Worm (Caenorhabditis elegans) whole organism, L1 larva: ENCODE results near the gene acp-7.
A peak's percentile ranks its signal among the peaks of the same experiment; 100 is the strongest.

Experiments
- C34B4.2 ChIP-seq: sonication (generic microtip); optimal IDR thresholded peaks from 2 replicates; lab custom pipeline; 2017; ENCODE audit warnings: mild to moderate bottlenecking, missing genetic modification characterization, missing compliant biosample characterization
- F16B12.6 ChIP-seq: fragments of 150-350 bp; optimal IDR thresholded peaks from 2 replicates; lab custom pipeline; 2014; ENCODE audit warnings: missing biosample characterization, missing genetic modification characterization
- Y116A8C.19 ChIP-seq: sonication (generic microtip); optimal IDR thresholded peaks from 2 replicates; lab custom pipeline; 2016; ENCODE audit warnings: missing compliant biosample characterization, missing genetic modification characterization, borderline replicate concordance
- alr-1 ChIP-seq: fragments of 200-800 bp; sonication (Bioruptor generic); optimal IDR thresholded peaks from 2 replicates; lab custom pipeline; 2018; ENCODE audit warnings: borderline replicate concordance, mild to moderate bottlenecking, missing genetic modification characterization, missing compliant biosample characterization
- aly-2 ChIP-seq: fragments of 150-350 bp; optimal IDR thresholded peaks from 2 replicates; lab custom pipeline; 2014; ENCODE audit warnings: missing biosample characterization, missing genetic modification characterization
- blmp-1 ChIP-seq: fragments of 150-350 bp; optimal IDR thresholded peaks from 2 replicates; lab custom pipeline; 2014; ENCODE audit warnings: missing biosample characterization, missing genetic modification characterization
- ceh-63 ChIP-seq: fragments of 200-800 bp; sonication (Bioruptor generic); optimal IDR thresholded peaks from 2 replicates; lab custom pipeline; 2018; ENCODE audit warnings: mild to moderate bottlenecking, missing genetic modification characterization, missing compliant biosample characterization
- ceh-8 ChIP-seq: fragments of 200-800 bp; sonication (Bioruptor generic); optimal IDR thresholded peaks from 2 replicates; lab custom pipeline; 2018; ENCODE audit warnings: mild to moderate bottlenecking, missing genetic modification characterization, moderate library complexity, missing compliant biosample characterization
- ceh-82 ChIP-seq, 3 experiments: fragments of 150-350 bp in 1 of 3; sonication (generic microtip) in 2 of 3; optimal IDR thresholded peaks; 2 replicates each; lab custom pipeline; 2014 to 2017; ENCODE audit warnings: missing biosample characterization in 3 of 3, missing genetic modification characterization in 3 of 3
- ceh-90 ChIP-seq: sonication (generic microtip); optimal IDR thresholded peaks from 2 replicates; lab custom pipeline; 2016; ENCODE audit warnings: missing genetic modification characterization, missing compliant biosample characterization
- dpl-1 ChIP-seq, 3 experiments: fragments of 150-350 bp in 2 of 3; sonication (generic microtip) in 1 of 3; optimal IDR thresholded peaks; 2 replicates each; lab custom pipeline; 2014 to 2017; ENCODE audit warnings: missing biosample characterization in 3 of 3, missing genetic modification characterization in 3 of 3, missing genetic modification reagents in 3 of 3
- efl-1 ChIP-seq, 4 experiments: fragments of 150-350 bp; optimal IDR thresholded peaks in 3 of 4; peaks in 1 of 4; 1 replicate in 1 of 4; 2 replicates in 3 of 4; lab custom pipeline; 2014; ENCODE audit warnings: missing biosample characterization in 2 of 4, missing genetic modification characterization in 2 of 4, missing genetic modification reagents in 2 of 4
- efl-3 ChIP-seq: fragments of 200-800 bp; sonication (Bioruptor generic); optimal IDR thresholded peaks from 2 replicates; lab custom pipeline; 2018; ENCODE audit warnings: mild to moderate bottlenecking, missing genetic modification characterization, missing compliant biosample characterization
- egl-13 ChIP-seq: sonication (generic microtip); optimal IDR thresholded peaks from 2 replicates; lab custom pipeline; 2016; ENCODE audit warnings: missing genotype, missing genetic modification reagents, missing genetic modification characterization, missing compliant biosample characterization
- elt-2 ChIP-seq: sonication (generic microtip); optimal IDR thresholded peaks from 2 replicates; lab custom pipeline; 2016; ENCODE audit warnings: missing genetic modification characterization, mild to moderate bottlenecking, inconsistent platforms, missing compliant biosample characterization, missing genetic modification reagents
- elt-3 ChIP-seq, 6 experiments: fragments of 150-350 bp in 1 of 6; sonication (generic microtip); optimal IDR thresholded peaks; 2 replicates each; lab custom pipeline; 2017 to 2018; ENCODE audit warnings: missing biosample characterization in 6 of 6, missing genetic modification characterization in 6 of 6, inconsistent platforms in 1 of 6
- ets-5 ChIP-seq: fragments of 200-800 bp; sonication (Bioruptor generic); IDR thresholded peaks from 2 replicates; pipeline ENCODE4 v1.3.6; 2022; ENCODE audit warnings: missing genetic modification characterization, missing compliant biosample characterization
- fkh-4 ChIP-seq: sonication (generic microtip); optimal IDR thresholded peaks from 2 replicates; lab custom pipeline; 2016; ENCODE audit warnings: missing compliant biosample characterization, missing genetic modification characterization, borderline replicate concordance
- fkh-8 ChIP-seq: sonication (generic microtip); optimal IDR thresholded peaks from 2 replicates; lab custom pipeline; 2016; ENCODE audit warnings: mild to moderate bottlenecking, missing genetic modification characterization, missing compliant biosample characterization
- hlh-4 ChIP-seq: sonication (generic microtip); optimal IDR thresholded peaks from 2 replicates; lab custom pipeline; 2016; ENCODE audit warnings: mild to moderate bottlenecking, missing genetic modification characterization, missing compliant biosample characterization
- hpl-2 ChIP-seq: fragments of 150-350 bp; optimal IDR thresholded peaks from 2 replicates; lab custom pipeline; 2014; ENCODE audit warnings: missing biosample characterization, missing genetic modification reagents, missing genetic modification characterization
- isw-1 ChIP-seq: fragments of 200-800 bp; sonication (Bioruptor generic); IDR thresholded peaks from 2 replicates; pipeline ENCODE4 v1.3.6; 2022; ENCODE audit warnings: missing genetic modification characterization, missing compliant biosample characterization
- jun-1 ChIP-seq: fragments of 150-350 bp; optimal IDR thresholded peaks from 2 replicates; lab custom pipeline; 2014; ENCODE audit warnings: missing biosample characterization, missing genetic modification reagents, missing genetic modification characterization
- lin-14 ChIP-seq: fragments of 200-800 bp; sonication (Bioruptor generic); optimal IDR thresholded peaks from 2 replicates; lab custom pipeline; 2018; ENCODE audit warnings: mild to moderate bottlenecking, missing genetic modification characterization, moderate library complexity, missing compliant biosample characterization
- lin-15B ChIP-seq: fragments of 150-350 bp; sonication (generic microtip); optimal IDR thresholded peaks from 3 replicates; lab custom pipeline; 2014; ENCODE audit warnings: missing biosample characterization, missing genetic modification characterization
- lin-35 ChIP-seq, 2 experiments: fragments of 150-350 bp; optimal IDR thresholded peaks; 2 replicates each; lab custom pipeline; 2014; ENCODE audit warnings: missing biosample characterization in 2 of 2, missing genetic modification characterization in 2 of 2, missing genetic modification reagents in 2 of 2
- lin-39 ChIP-seq: fragments of 150-350 bp; optimal IDR thresholded peaks from 2 replicates; lab custom pipeline; 2014; ENCODE audit warnings: missing biosample characterization, missing genetic modification reagents, missing genetic modification characterization
- mdl-1 ChIP-seq, 2 experiments: fragments of 150-350 bp; optimal IDR thresholded peaks; 2 replicates each; lab custom pipeline; 2014 to 2017; ENCODE audit warnings: missing biosample characterization in 2 of 2, missing genetic modification characterization in 2 of 2, inconsistent platforms in 1 of 2
- mef-2 ChIP-seq: fragments of 150-350 bp; optimal IDR thresholded peaks from 2 replicates; lab custom pipeline; 2014; ENCODE audit warnings: missing biosample characterization, missing genetic modification characterization
- nhr-11 ChIP-seq: fragments of 150-350 bp; optimal IDR thresholded peaks from 2 replicates; lab custom pipeline; 2014; ENCODE audit warnings: missing biosample characterization, missing genetic modification characterization
- nhr-19 ChIP-seq: fragments of 200-800 bp; sonication (Bioruptor generic); conservative IDR thresholded peaks from 2 replicates; pipeline ENCODE4 v1.3.6; 2022; ENCODE audit warnings: missing genetic modification characterization, missing compliant biosample characterization
- nhr-237 ChIP-seq: fragments of 150-350 bp; optimal IDR thresholded peaks from 2 replicates; lab custom pipeline; 2014; ENCODE audit warnings: missing biosample characterization, missing genetic modification characterization
- nhr-47 ChIP-seq: sonication (generic microtip); optimal IDR thresholded peaks from 2 replicates; lab custom pipeline; 2016; ENCODE audit warnings: mild to moderate bottlenecking, missing genetic modification characterization, moderate library complexity, missing compliant biosample characterization
- nhr-71 ChIP-seq: sonication (generic microtip); optimal IDR thresholded peaks from 2 replicates; lab custom pipeline; 2016; ENCODE audit warnings: mild to moderate bottlenecking, missing genetic modification characterization, moderate library complexity, missing compliant biosample characterization
- nhr-76 ChIP-seq: sonication (generic microtip); optimal IDR thresholded peaks from 2 replicates; lab custom pipeline; 2017; ENCODE audit warnings: missing biosample characterization, missing genetic modification characterization
- nhr-85 ChIP-seq: sonication (generic microtip); peaks from one replicate; lab custom pipeline; 2016; ENCODE audit warnings: missing genetic modification characterization, inconsistent platforms, missing compliant biosample characterization
- nhr-90 ChIP-seq: sonication (generic microtip); optimal IDR thresholded peaks from 2 replicates; lab custom pipeline; 2016; ENCODE audit warnings: mild to moderate bottlenecking, missing genetic modification characterization, missing compliant biosample characterization; ENCODE audit not compliant: poor library complexity
- pag-3 ChIP-seq: sonication (generic microtip); optimal IDR thresholded peaks from 2 replicates; lab custom pipeline; 2017; ENCODE audit warnings: missing genetic modification characterization, mild to moderate bottlenecking, missing compliant biosample characterization, antibody characterized with exemption, borderline replicate concordance; ENCODE audit not compliant: insufficient read depth
- pax-3 ChIP-seq: fragments of 200-800 bp; sonication (Bioruptor generic); optimal IDR thresholded peaks from 2 replicates; lab custom pipeline; 2018; ENCODE audit warnings: mild to moderate bottlenecking, missing genetic modification characterization, moderate library complexity, missing compliant biosample characterization
- snpc-4 ChIP-seq: fragments of 150-350 bp; optimal IDR thresholded peaks from 2 replicates; lab custom pipeline; 2014; ENCODE audit warnings: missing biosample characterization, missing genetic modification characterization
- sox-4 ChIP-seq: sonication (generic microtip); optimal IDR thresholded peaks from 2 replicates; lab custom pipeline; 2016; ENCODE audit warnings: missing genetic modification characterization, missing compliant biosample characterization
- sptf-1 ChIP-seq: fragments of 150-350 bp; optimal IDR thresholded peaks from 2 replicates; lab custom pipeline; 2014; ENCODE audit warnings: missing biosample characterization, missing genetic modification characterization
- swsn-7 ChIP-seq: sonication (generic microtip); optimal IDR thresholded peaks from 2 replicates; lab custom pipeline; 2016; ENCODE audit warnings: missing genetic modification characterization, missing compliant biosample characterization
- tbx-2 ChIP-seq: sonication (generic microtip); optimal IDR thresholded peaks from 2 replicates; lab custom pipeline; 2016; ENCODE audit warnings: missing genetic modification characterization, missing compliant biosample characterization
- tlp-1 ChIP-seq: fragments of 150-350 bp; optimal IDR thresholded peaks from 2 replicates; lab custom pipeline; 2014; ENCODE audit warnings: missing biosample characterization, missing genetic modification characterization
- unc-130 ChIP-seq: fragments of 150-350 bp; optimal IDR thresholded peaks from 2 replicates; lab custom pipeline; 2017; ENCODE audit warnings: missing biosample characterization, missing genetic modification characterization, inconsistent platforms
- unc-30 ChIP-seq: sonication (generic microtip); optimal IDR thresholded peaks from 2 replicates; lab custom pipeline; 2017; ENCODE audit warnings: missing biosample characterization, missing genetic modification characterization
- unc-98 ChIP-seq: fragments of 200-800 bp; sonication (Bioruptor generic); IDR thresholded peaks from 2 replicates; pipeline ENCODE4 v1.3.6; 2022; ENCODE audit warnings: missing genetic modification characterization, missing compliant biosample characterization
- vab-15 ChIP-seq: sonication (generic microtip); optimal IDR thresholded peaks from 2 replicates; lab custom pipeline; 2017; ENCODE audit warnings: missing genotype, mild to moderate bottlenecking, missing genetic modification characterization, missing compliant biosample characterization
- xbp-1 ChIP-seq: sonication (generic microtip); optimal IDR thresholded peaks from 2 replicates; lab custom pipeline; 2016; ENCODE audit warnings: missing genetic modification characterization, missing compliant biosample characterization
- zip-4 ChIP-seq: fragments of 200-800 bp; sonication (Bioruptor generic); optimal IDR thresholded peaks from 2 replicates; lab custom pipeline; 2018; ENCODE audit warnings: mild to moderate bottlenecking, missing genetic modification characterization, moderate library complexity, missing compliant biosample characterization
- ztf-4 ChIP-seq: fragments of 150-350 bp; optimal IDR thresholded peaks from 2 replicates; lab custom pipeline; 2014; ENCODE audit warnings: missing biosample characterization, missing genetic modification characterization

acp-7 gene

DNA sequence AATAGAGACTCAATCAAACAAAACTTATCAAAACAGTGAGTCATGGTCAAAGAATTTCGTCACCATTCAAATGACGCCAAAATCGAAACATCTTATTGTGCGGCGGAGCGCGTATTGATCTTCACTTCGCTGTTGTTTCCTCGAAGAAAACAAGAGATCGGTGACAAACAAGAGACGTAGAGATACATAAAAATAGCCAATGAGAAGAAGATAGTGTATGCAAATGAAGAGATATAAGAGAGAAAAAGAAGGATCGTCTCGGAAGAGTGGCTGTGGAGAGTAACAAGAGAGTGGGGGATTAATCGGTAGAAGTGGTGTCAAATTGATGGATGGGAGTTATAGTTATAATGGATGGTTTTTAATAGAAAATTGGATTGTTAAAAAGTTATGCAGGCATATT is 43.3 kb upstream of the acp-7 start:
- no peak for TF ChIP-seq ceh-8 (GFP tag; lab: Kevin White, UChicago)
- TF ChIP-seq ceh-82 (tag; optimal IDR thresholded peaks at IDR 0.05; lab: Kevin White, UChicago), result peak in 2 of 3 experiments; percentile 31 to 43
- TF ChIP-seq hlh-4 (tag; lab: Kevin White, UChicago), result no peak
- TF ChIP-seq aly-2 (tag; lab: Kevin White, UChicago), result no peak
- peak; percentile 63 for TF ChIP-seq nhr-71
- peak; percentile 88 for TF ChIP-seq lin-14
- TF ChIP-seq jun-1 (tag; lab: Kevin White, UChicago), result peak; percentile 31
- TF ChIP-seq efl-3 (GFP tag; lab: Kevin White, UChicago), result no peak
- TF ChIP-seq elt-3 (tag; optimal IDR thresholded peaks at IDR 0.05; lab: Kevin White, UChicago), result no peak
- no peak for TF ChIP-seq mef-2 (tag; lab: Kevin White, UChicago)
- peak; percentile 75 for TF ChIP-seq blmp-1
- TF ChIP-seq zip-4 (GFP tag; lab: Kevin White, UChicago), result no peak
- TF ChIP-seq pax-3 (tag; lab: Kevin White, UChicago), result no peak
- no peak for TF ChIP-seq C34B4.2
- no peak for TF ChIP-seq pag-3 (tag; lab: Kevin White, UChicago)
- no peak for TF ChIP-seq nhr-19 (GFP tag; lab: Robert Waterston, UW)
- TF ChIP-seq lin-15B (tag; lab: Kevin White, UChicago), result peak; percentile 45
- peak; percentile 6 for TF ChIP-seq F16B12.6 (tag; lab: Kevin White, UChicago)
- no peak for TF ChIP-seq ztf-4 (tag; lab: Kevin White, UChicago)
- peak; percentile 30 for TF ChIP-seq snpc-4
- peak; percentile 3 for TF ChIP-seq fkh-8 (tag; lab: Kevin White, UChicago)
- peak; percentile 28 for TF ChIP-seq lin-39 (tag; lab: Kevin White, UChicago)
- peak; percentile 21 to 52 for TF ChIP-seq lin-35 (GFP tag; optimal IDR thresholded peaks at IDR 0.05; lab: Kevin White, UChicago)
- TF ChIP-seq elt-2 (tag; lab: Kevin White, UChicago), result no peak
- peak; percentile 2 for TF ChIP-seq xbp-1
- no peak for TF ChIP-seq Y116A8C.19 (tag; lab: Kevin White, UChicago)
- no peak for TF ChIP-seq ceh-63 (GFP tag; lab: Kevin White, UChicago)
- TF ChIP-seq ets-5 (GFP tag; lab: Robert Waterston, UW), result no peak
- peak; percentile 25 for TF ChIP-seq nhr-90 (tag; lab: Kevin White, UChicago)
- no peak for TF ChIP-seq vab-15
- TF ChIP-seq ceh-90, result no peak
- TF ChIP-seq nhr-76 (tag; lab: Kevin White, UChicago), result no peak
- no peak for TF ChIP-seq fkh-4
- no peak for TF ChIP-seq unc-98 (GFP tag; lab: Robert Waterston, UW)
- TF ChIP-seq efl-1 (optimal IDR thresholded peaks at IDR 0.05; lab: Kevin White, UChicago), result peak; percentile 59 to 63
- TF ChIP-seq efl-1 (GFP tag; optimal IDR thresholded peaks at IDR 0.05 in 1 of 2; lab: Kevin White, UChicago), result peak; percentile 52 to 53
- no peak for TF ChIP-seq tlp-1 (tag; lab: Kevin White, UChicago)
- TF ChIP-seq swsn-7 (tag; lab: Kevin White, UChicago), result peak; percentile 49
- no peak; the same call in 1 of the 2 replicates for TF ChIP-seq isw-1 (GFP tag; lab: Robert Waterston, UW)
- no peak for TF ChIP-seq unc-130 (tag; lab: Kevin White, UChicago)
- peak; percentile 81 for TF ChIP-seq nhr-85
- no peak for TF ChIP-seq nhr-11 (tag; lab: Kevin White, UChicago)
- no peak for TF ChIP-seq alr-1 (tag; lab: Kevin White, UChicago)
- peak; percentile 31 for TF ChIP-seq tbx-2
- no peak for TF ChIP-seq mdl-1 (tag; optimal IDR thresholded peaks at IDR 0.05; lab: Kevin White, UChicago)
- no peak for TF ChIP-seq egl-13
- peak; percentile 22 to 50 (median 27) for TF ChIP-seq dpl-1 (GFP tag; optimal IDR thresholded peaks at IDR 0.05; lab: Kevin White, UChicago)
- TF ChIP-seq unc-30 (tag; lab: Kevin White, UChicago), result no peak
- no peak for TF ChIP-seq sptf-1 (tag; lab: Kevin White, UChicago)
- no peak for TF ChIP-seq sox-4 (tag; lab: Kevin White, UChicago)
- no peak for TF ChIP-seq hpl-2
- TF ChIP-seq nhr-47 (tag; lab: Kevin White, UChicago), result peak; percentile 56
- no peak for TF ChIP-seq nhr-237 (tag; lab: Kevin White, UChicago)
